Fruit fly (Drosophila melanogaster): ENCODE measurements around the gene yip7.

The yip7 gene

dm6 chr3L:6076429-6076828 lies 41.4 kb downstream of the yip7 start, which contains the start of gene ssp6 (continued):
- TF ChIP-seq scrt (GFP tag; optimal IDR thresholded peaks at IDR 0.05) (peak; percentile 85), CG14860 (GFP tag; IDR thresholded peaks at IDR 0.05; ENCODE audit: partially characterized antibody) (no peak), CG11696 (GFP tag; IDR thresholded peaks at IDR 0.05) (no peak), CG31365 (tag; optimal IDR thresholded peaks at IDR 0.05) (no peak), Ets65A (GFP tag) (peak; percentile 56)

DNA sequence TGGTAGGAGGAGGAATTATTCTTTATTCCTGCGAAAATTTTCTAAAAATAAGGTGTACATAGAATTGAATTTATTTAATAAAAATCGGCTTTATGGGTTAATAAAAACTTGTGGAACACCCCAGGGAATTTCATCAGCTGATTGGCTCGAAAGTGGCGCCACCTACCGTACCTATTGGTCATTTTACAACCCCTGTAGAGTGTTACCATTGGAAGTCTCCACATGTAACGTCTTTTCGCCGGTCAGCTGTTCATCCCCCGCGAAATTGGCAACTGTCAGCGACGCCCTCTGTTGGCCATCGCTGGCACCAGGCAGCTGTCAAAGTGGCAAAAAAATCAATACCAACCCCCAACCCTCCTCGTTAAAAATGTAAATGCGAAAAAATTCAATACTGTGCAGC lies 47.5 kb downstream of the yip7 start, which contains the start of gene CG13293:
TSS of gene CG13293 (plus strand) at position 323 of the 400 bp plus-strand sequence.
- TF ChIP-seq CkIIα-i1 (GFP tag; IDR thresholded peaks at IDR 0.05) (no peak), BEAF-32 (GFP tag; optimal IDR thresholded peaks at IDR 0.05) (no peak), fd102C (GFP tag; optimal IDR thresholded peaks at IDR 0.05) (peak; percentile 35), chif (GFP tag; optimal IDR thresholded peaks at IDR 0.05) (no peak), Hr3 (GFP tag; optimal IDR thresholded peaks at IDR 0.05) (no peak), z (GFP tag; IDR thresholded peaks at IDR 0.05) (no peak), CG34376 (GFP tag; optimal IDR thresholded peaks at IDR 0.05) (no peak), Antp (GFP tag; optimal IDR thresholded peaks at IDR 0.05) (no peak), klu (GFP tag; IDR thresholded peaks at IDR 0.05) (no peak), Bgb (GFP tag; IDR thresholded peaks at IDR 0.05; ENCODE audit: partially characterized antibody) (no peak), CG6813 (GFP tag; optimal IDR thresholded peaks at IDR 0.05) (no peak), hth (optimal IDR thresholded peaks at IDR 0.05) (no peak), CG4282 (GFP tag; optimal IDR thresholded peaks at IDR 0.05) (no peak), CG10654 (GFP tag; optimal IDR thresholded peaks at IDR 0.05) (no peak), Gug (GFP tag; IDR thresholded peaks at IDR 0.05) (no peak), lab (GFP tag; optimal IDR thresholded peaks at IDR 0.05) (peak; percentile 2), Kr (GFP tag; optimal IDR thresholded peaks at IDR 0.05) (no peak), CG12744 (GFP tag; optimal IDR thresholded peaks at IDR 0.05) (no peak), CG4617 (GFP tag; optimal IDR thresholded peaks at IDR 0.05; ENCODE audit: borderline replicate concordance) (no peak), Sox102F (GFP tag; optimal IDR thresholded peaks at IDR 0.05) (no peak), sd (tag; optimal IDR thresholded peaks at IDR 0.05) (no peak), Blimp-1 (GFP tag; optimal IDR thresholded peaks at IDR 0.05) (no peak), CG42726 (GFP tag; IDR thresholded peaks at IDR 0.05; ENCODE audit: partially characterized antibody) (no peak), CG17186 (GFP tag; optimal IDR thresholded peaks at IDR 0.05) (no peak), HmgD (GFP tag; optimal IDR thresholded peaks at IDR 0.05) (no peak), Hr39 (optimal IDR thresholded peaks at IDR 0.05) (no peak), cad (GFP tag; optimal IDR thresholded peaks at IDR 0.05) (peak; percentile 28), CG4820 (GFP tag; optimal IDR thresholded peaks at IDR 0.05) (no peak), p53 (GFP tag; optimal IDR thresholded peaks at IDR 0.05) (no peak), CG9932 (GFP tag; IDR thresholded peaks at IDR 0.05) (no peak), Eip74EF (GFP tag; optimal IDR thresholded peaks at IDR 0.05) (no peak), pzg (GFP tag; optimal IDR thresholded peaks at IDR 0.05) (peak; percentile 63), CG13624 (GFP tag; optimal IDR thresholded peaks at IDR 0.05) (no peak), BtbVII (GFP tag; optimal IDR thresholded peaks at IDR 0.05) (no peak), CG6254 (GFP tag; optimal IDR thresholded peaks at IDR 0.05) (no peak), CG12155 (GFP tag; optimal IDR thresholded peaks at IDR 0.05) (no peak), Oli (tag; optimal IDR thresholded peaks at IDR 0.05) (no peak), pb (GFP tag; optimal IDR thresholded peaks at IDR 0.05) (no peak), wor (GFP tag; IDR thresholded peaks at IDR 0.05) (no peak), CG17802 (tag; optimal IDR thresholded peaks at IDR 0.05) (no peak), rib (GFP tag; IDR thresholded peaks at IDR 0.05) (no peak), CG31441 (GFP tag; IDR thresholded peaks at IDR 0.05) (no peak), CG10366 (GFP tag; IDR thresholded peaks at IDR 0.05) (no peak), Hr51 (GFP tag; optimal IDR thresholded peaks at IDR 0.05) (no peak), Lhr (GFP tag; optimal IDR thresholded peaks at IDR 0.05) (no peak)
